Fruit fly (Drosophila melanogaster): ENCODE measurements around the gene EndoU.

Gene EndoU

dm6 chr3R:15927172-15927571 is 19.0 kb downstream of the EndoU start (continued):
- TF ChIP-seq Hmx (GFP tag; optimal IDR thresholded peaks at IDR 0.05) (no peak), CG11247 (GFP tag; IDR thresholded peaks at IDR 0.05) (no peak), CG42726 (GFP tag; IDR thresholded peaks at IDR 0.05; ENCODE audit: partially characterized antibody) (no peak), kni (GFP tag; optimal IDR thresholded peaks at IDR 0.05) (no peak), ap (GFP tag; IDR thresholded peaks at IDR 0.05) (no peak), tin (GFP tag; optimal IDR thresholded peaks at IDR 0.05) (no peak), wek (GFP tag; optimal IDR thresholded peaks at IDR 0.05) (no peak), CG10147 (GFP tag; optimal IDR thresholded peaks at IDR 0.05) (no peak), pb (GFP tag; optimal IDR thresholded peaks at IDR 0.05) (no peak), CG15073 (GFP tag; optimal IDR thresholded peaks at IDR 0.05) (no peak), CG30020 (tag; optimal IDR thresholded peaks at IDR 0.05) (no peak), ci (GFP tag; IDR thresholded peaks at IDR 0.05) (no peak), crp (GFP tag; optimal IDR thresholded peaks at IDR 0.05) (no peak), Xbp1 (GFP tag; optimal IDR thresholded peaks at IDR 0.05) (peak; percentile 32), CG6813 (GFP tag; optimal IDR thresholded peaks at IDR 0.05) (no peak), pzg (GFP tag; optimal IDR thresholded peaks at IDR 0.05) (no peak), CG14050 (GFP tag; IDR thresholded peaks at IDR 0.05) (peak; percentile 19; the same call in 1 of the 3 replicates), CG17328 (GFP tag; IDR thresholded peaks at IDR 0.05) (no peak), Optix (GFP tag; IDR thresholded peaks at IDR 0.05) (no peak), CG12942 (GFP tag; optimal IDR thresholded peaks at IDR 0.05) (no peak), CG33557 (GFP tag; optimal IDR thresholded peaks at IDR 0.05) (no peak), tio (GFP tag; optimal IDR thresholded peaks at IDR 0.05) (no peak), onecut (GFP tag; IDR thresholded peaks at IDR 0.05) (no peak), CG1233 (GFP tag; optimal IDR thresholded peaks at IDR 0.05) (no peak), Dll (GFP tag; IDR thresholded peaks at IDR 0.05; ENCODE audit: partially characterized antibody) (no peak), Med (GFP tag) (peak; percentile 92), CG1792 (GFP tag; optimal IDR thresholded peaks at IDR 0.05) (no peak), CG7839 (tag; optimal IDR thresholded peaks at IDR 0.05) (peak; percentile 53), Lpt (GFP tag; optimal IDR thresholded peaks at IDR 0.05) (no peak), CG9609 (GFP tag; optimal IDR thresholded peaks at IDR 0.05) (no peak), Xrp1 (GFP tag; IDR thresholded peaks at IDR 0.05) (peak; percentile 57; the same call in 1 of the 2 replicates), CG7963 (GFP tag; IDR thresholded peaks at IDR 0.05; ENCODE audit: partially characterized antibody) (no peak), CTCF (GFP tag; optimal IDR thresholded peaks at IDR 0.05) (no peak), row (GFP tag; IDR thresholded peaks at IDR 0.05) (peak; percentile 65), Scr (GFP tag; IDR thresholded peaks at IDR 0.05; ENCODE audit: partially characterized antibody) (no peak), gem (tag; optimal IDR thresholded peaks at IDR 0.05) (peak; percentile 72), Ets65A (GFP tag) (peak; percentile 69), Dfd (GFP tag; optimal IDR thresholded peaks at IDR 0.05) (no peak), sens-2 (GFP tag; IDR thresholded peaks at IDR 0.05) (no peak), Jarid2 (GFP tag; optimal IDR thresholded peaks at IDR 0.05) (no peak), fru (optimal IDR thresholded peaks at IDR 0.05) (no peak), CG34422 (GFP tag; IDR thresholded peaks at IDR 0.05) (no peak), fd3F (GFP tag; optimal IDR thresholded peaks at IDR 0.05) (no peak), Sin3A (optimal IDR thresholded peaks at IDR 0.05) (no peak), zf30C (GFP tag; optimal IDR thresholded peaks at IDR 0.05) (no peak), croc (GFP tag; conservative IDR thresholded peaks at IDR 0.05) (no peak), CG17802 (tag; optimal IDR thresholded peaks at IDR 0.05) (no peak), ind (GFP tag; optimal IDR thresholded peaks at IDR 0.05) (peak; percentile 30), fd102C (GFP tag; optimal IDR thresholded peaks at IDR 0.05) (no peak), CG9215 (GFP tag; IDR thresholded peaks at IDR 0.05) (peak; percentile 18; the same call in 1 of the 2 replicates), CG3847 (GFP tag; IDR thresholded peaks at IDR 0.05) (0 out of 2 replicates have a peak, but pooled peaks have one; percentile 28), lilli (GFP tag; optimal IDR thresholded peaks at IDR 0.05) (peak; percentile 28), usp (GFP tag; optimal IDR thresholded peaks at IDR 0.05) (no peak)
